Worm (Caenorhabditis elegans): ENCODE measurements around the gene AH6.17.
A peak's percentile ranks its signal among the peaks of the same experiment; 100 is the strongest.

Gene AH6.17

DNA sequence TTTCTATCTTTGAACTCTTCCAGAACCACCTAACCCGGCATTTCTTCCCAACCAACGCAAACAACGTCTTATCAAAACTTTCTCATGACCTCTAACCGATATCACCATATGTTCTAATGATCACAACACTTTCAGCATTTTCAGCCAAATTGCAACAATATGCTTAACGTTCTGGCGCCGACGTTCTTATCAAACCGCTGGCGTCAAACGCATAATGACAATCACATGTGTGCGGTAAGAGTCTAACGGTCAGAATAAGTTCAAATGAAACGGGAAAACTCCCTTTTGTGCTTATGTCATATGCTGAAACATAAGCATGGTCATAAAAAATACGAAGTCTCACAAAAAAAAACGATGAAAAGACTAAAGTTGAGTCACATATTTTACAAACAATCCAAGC is 22.0 kb upstream of the AH6.17 start (continued):
- TF ChIP-seq T07F8.4 (tag; optimal IDR thresholded peaks at IDR 0.05) = no peak
- TF ChIP-seq F49E8.2 (tag; optimal IDR thresholded peaks at IDR 0.05; ENCODE audit: insufficient read depth) = no peak
- no peak for TF ChIP-seq C06A6.2 (GFP tag; conservative IDR thresholded peaks at IDR 0.05)
- no peak for TF ChIP-seq egrh-3 (GFP tag; IDR thresholded peaks at IDR 0.05)
- no peak for TF ChIP-seq madf-6 (GFP tag; IDR thresholded peaks at IDR 0.05)
- TF ChIP-seq F37B4.10 (GFP tag; IDR thresholded peaks at IDR 0.05) = no peak
- TF ChIP-seq lag-1 (GFP tag; IDR thresholded peaks at IDR 0.05) = no peak
- peak; percentile 23 for TF ChIP-seq tbp1 (GFP tag; optimal IDR thresholded peaks at IDR 0.05)
- TF ChIP-seq him-1 (tag; optimal IDR thresholded peaks at IDR 0.05) = no peak
- TF ChIP-seq Y95B8A.8 (GFP tag; IDR thresholded peaks at IDR 0.05) = peak; percentile 69; the same call in 1 of the 2 replicates
- TF ChIP-seq K12H6.12 (tag; optimal IDR thresholded peaks at IDR 0.05) = no peak
- TF ChIP-seq bed-2 (GFP tag; IDR thresholded peaks at IDR 0.05) = no peak
- TF ChIP-seq ets-4 (GFP tag; optimal IDR thresholded peaks at IDR 0.05) = peak; percentile 59
- no peak for TF ChIP-seq F10E7.11 (tag; optimal IDR thresholded peaks at IDR 0.05)
- no peak for TF ChIP-seq hrde-1 (tag; optimal IDR thresholded peaks at IDR 0.05; ENCODE audit: borderline replicate concordance)
- TF ChIP-seq Y56A3A.18 (GFP tag; IDR thresholded peaks at IDR 0.05) = 0 out of 2 replicates have a peak, but pooled peaks have one; percentile 14
- no peak for TF ChIP-seq efl-1 (GFP tag; optimal IDR thresholded peaks at IDR 0.05)
- TF ChIP-seq D2030.7 (GFP tag; IDR thresholded peaks at IDR 0.05) = no peak
- peak; percentile 95 for TF ChIP-seq nhr-80 (tag; optimal IDR thresholded peaks at IDR 0.05)
- no peak for TF ChIP-seq Y67H2A.10 (GFP tag; conservative IDR thresholded peaks at IDR 0.05)
- no peak for TF ChIP-seq lsl-1 (GFP tag; optimal IDR thresholded peaks at IDR 0.05)
- TF ChIP-seq C17E4.6 (GFP tag; IDR thresholded peaks at IDR 0.05) = no peak
- no peak for TF ChIP-seq repo-1 (tag; optimal IDR thresholded peaks at IDR 0.05)
- peak in 1 of 2 experiments; percentile 68 for TF ChIP-seq let-607 (tag; optimal IDR thresholded peaks at IDR 0.05)
- no peak for TF ChIP-seq madf-8 (GFP tag; conservative IDR thresholded peaks at IDR 0.05)
- TF ChIP-seq B0336.3 (GFP tag; IDR thresholded peaks at IDR 0.05) = peak; percentile 59
- TF ChIP-seq rpc-1 (optimal IDR thresholded peaks at IDR 0.05) = no peak
- no peak for TF ChIP-seq rpc-1 (tag; optimal IDR thresholded peaks at IDR 0.05)
- no peak for TF ChIP-seq F33H1.4 (GFP tag; IDR thresholded peaks at IDR 0.05)
- no peak for TF ChIP-seq lin-54 (GFP tag; optimal IDR thresholded peaks at IDR 0.05)
- no peak for TF ChIP-seq lin-26 (GFP tag; IDR thresholded peaks at IDR 0.05)
- TF ChIP-seq dpl-1 (GFP tag; optimal IDR thresholded peaks at IDR 0.05) = no peak
- TF ChIP-seq Y79H2A.3 (GFP tag; conservative IDR thresholded peaks at IDR 0.05) = no peak
- TF ChIP-seq aptf-3 (GFP tag; IDR thresholded peaks at IDR 0.05) = no peak

ce11 chrII:9501955-9502354 is 21.0 kb upstream of the AH6.17 start:
- 0 out of 2 replicates have a peak, but pooled peaks have one; percentile 7 for TF ChIP-seq nfyb-1 (GFP tag; IDR thresholded peaks at IDR 0.05)
- TF ChIP-seq egl-44 (GFP tag; IDR thresholded peaks at IDR 0.05) = peak; percentile 57; the same call in 1 of the 2 replicates
- peak; percentile 46 for TF ChIP-seq unc-62 (GFP tag; optimal IDR thresholded peaks at IDR 0.05)
- no peak for TF ChIP-seq ztf-3 (GFP tag; optimal IDR thresholded peaks at IDR 0.05)
- no peak for TF ChIP-seq C17E4.6 (GFP tag; IDR thresholded peaks at IDR 0.05)
- TF ChIP-seq madf-8 (GFP tag; conservative IDR thresholded peaks at IDR 0.05) = no peak
- no peak for TF ChIP-seq lin-35 (GFP tag; optimal IDR thresholded peaks at IDR 0.05)
- TF ChIP-seq lsl-1 (GFP tag; optimal IDR thresholded peaks at IDR 0.05) = no peak
- peak; percentile 90 for TF ChIP-seq nhr-80 (tag; optimal IDR thresholded peaks at IDR 0.05)
- TF ChIP-seq tbp1 (GFP tag; optimal IDR thresholded peaks at IDR 0.05) = peak; percentile 27
- TF ChIP-seq B0336.3 (GFP tag; IDR thresholded peaks at IDR 0.05) = no peak
- TF ChIP-seq F10E7.11 (tag; optimal IDR thresholded peaks at IDR 0.05) = no peak
- TF ChIP-seq lsy-27 (tag; optimal IDR thresholded peaks at IDR 0.05; ENCODE audit: borderline replicate concordance, insufficient read depth) = no peak
- peak in 1 of 2 experiments; percentile 32 for TF ChIP-seq let-607 (tag; optimal IDR thresholded peaks at IDR 0.05)
- no peak for TF ChIP-seq ztf-25 (GFP tag; IDR thresholded peaks at IDR 0.05)
- TF ChIP-seq ztf-22 (GFP tag; optimal IDR thresholded peaks at IDR 0.05) = peak; percentile 69
- no peak for TF ChIP-seq him-1 (tag; optimal IDR thresholded peaks at IDR 0.05)
- TF ChIP-seq C06A6.2 (GFP tag; conservative IDR thresholded peaks at IDR 0.05) = 0 out of 2 replicates have a peak, but pooled peaks have one; percentile 49
- TF ChIP-seq hlh-12 (tag; optimal IDR thresholded peaks at IDR 0.05) = no peak
- TF ChIP-seq dox-1 (GFP tag; IDR thresholded peaks at IDR 0.05) = 0 out of 2 replicates have a peak, but pooled peaks have one; percentile 20
- TF ChIP-seq B0035.1 (tag; optimal IDR thresholded peaks at IDR 0.05) = no peak
- TF ChIP-seq let-526 (GFP tag; IDR thresholded peaks at IDR 0.05) = no peak
- peak; percentile 18 for TF ChIP-seq atf-7 (tag; optimal IDR thresholded peaks at IDR 0.05)
- no peak for TF ChIP-seq hrde-1 (tag; optimal IDR thresholded peaks at IDR 0.05; ENCODE audit: borderline replicate concordance)
- peak; percentile 40 for TF ChIP-seq attf-5 (GFP tag; optimal IDR thresholded peaks at IDR 0.05)

All from whole organism, young adult.